Fruit fly (Drosophila melanogaster) whole organism, embryonic: ENCODE data around the gene Pez.

Source experiments
- Blimp-1 ChIP-seq: fragments of 200-800 bp; sonication (Bioruptor generic); optimal IDR thresholded peaks from 3 replicates; lab custom pipeline; 2018; ENCODE audit warnings: missing biosample characterization, missing genetic modification characterization, mild to moderate bottlenecking, moderate library complexity, missing genetic modification reagents
- CG11504 ChIP-seq: fragments of 200-800 bp; sonication (Bioruptor generic); optimal IDR thresholded peaks from 3 replicates; lab custom pipeline; 2019; ENCODE audit warnings: missing biosample characterization, mild to moderate bottlenecking, missing genetic modification characterization, moderate library complexity
- CG12219 ChIP-seq: fragments of 200-800 bp; sonication (Bioruptor generic); optimal IDR thresholded peaks from 3 replicates; lab custom pipeline; 2018; ENCODE audit warnings: missing biosample characterization, mild to moderate bottlenecking, missing genetic modification characterization
- CG12744 ChIP-seq: fragments of 200-800 bp; sonication (Bioruptor generic); optimal IDR thresholded peaks from 2 replicates; lab custom pipeline; 2016; ENCODE audit warnings: missing biosample characterization, missing genetic modification characterization
- CG13296 ChIP-seq: fragments of 200-800 bp; sonication (Bioruptor generic); optimal IDR thresholded peaks from 3 replicates; lab custom pipeline; 2018; ENCODE audit warnings: missing biosample characterization, mild to moderate bottlenecking, missing genetic modification characterization
- CG13894 ChIP-seq: fragments of 200-800 bp; sonication (Bioruptor generic); optimal IDR thresholded peaks from 3 replicates; lab custom pipeline; 2018; ENCODE audit warnings: missing biosample characterization, mild to moderate bottlenecking, missing genetic modification characterization, moderate library complexity
- CG14710 ChIP-seq: fragments of 200-800 bp; sonication (Bioruptor generic); optimal IDR thresholded peaks from 3 replicates; lab custom pipeline; 2019; ENCODE audit warnings: missing biosample characterization, mild to moderate bottlenecking, missing genetic modification characterization, moderate library complexity
- CG15269 ChIP-seq: fragments of 200-800 bp; sonication (Bioruptor generic); optimal IDR thresholded peaks from 2 replicates; lab custom pipeline; 2018; ENCODE audit warnings: missing biosample characterization, mild to moderate bottlenecking, missing genetic modification characterization, moderate library complexity
- CG17385 ChIP-seq: fragments of 200-800 bp; sonication (Bioruptor generic); optimal IDR thresholded peaks from 3 replicates; lab custom pipeline; 2018; ENCODE audit warnings: missing biosample characterization, mild to moderate bottlenecking, missing genetic modification characterization
- CG18262 ChIP-seq: fragments of 200-800 bp; optimal IDR thresholded peaks from 3 replicates; lab custom pipeline; 2019; ENCODE audit warnings: missing biosample characterization, mild to moderate bottlenecking, missing genetic modification characterization, moderate library complexity
- CG18599 ChIP-seq: fragments of 200-800 bp; sonication (Bioruptor generic); optimal IDR thresholded peaks from 3 replicates; lab custom pipeline; 2017; ENCODE audit warnings: missing biosample characterization, missing genetic modification characterization, mild to moderate bottlenecking, moderate library complexity, missing genetic modification reagents
- CG2678 ChIP-seq: fragments of 200-800 bp; sonication (Bioruptor generic); optimal IDR thresholded peaks from 3 replicates; lab custom pipeline; 2019; ENCODE audit warnings: missing biosample characterization, mild to moderate bottlenecking, missing genetic modification characterization, moderate library complexity
- CG2712 ChIP-seq: fragments of 200-800 bp; optimal IDR thresholded peaks from 3 replicates; lab custom pipeline; 2019; ENCODE audit warnings: missing biosample characterization, mild to moderate bottlenecking, missing genetic modification characterization, moderate library complexity
- CG31441 ChIP-seq: fragments of 200-800 bp; sonication (Bioruptor generic); IDR thresholded peaks from 2 replicates; pipeline ENCODE4 v1.3.6; 2022; ENCODE audit warnings: missing biosample characterization, missing genetic modification characterization
- CG3281 ChIP-seq: fragments of 200-800 bp; sonication (Bioruptor generic); optimal IDR thresholded peaks from 3 replicates; lab custom pipeline; 2017; ENCODE audit warnings: missing biosample characterization, mild to moderate bottlenecking, missing genetic modification characterization
- CG34422 ChIP-seq: fragments of 200-800 bp; sonication (Bioruptor generic); IDR thresholded peaks from 3 replicates; pipeline ENCODE4 v1.3.6; 2022; ENCODE audit warnings: missing biosample characterization, missing genetic modification characterization
- CG6175 ChIP-seq: fragments of 200-800 bp; sonication (Bioruptor generic); IDR thresholded peaks from 3 replicates; pipeline ENCODE4 v1.3.6; 2022; ENCODE audit warnings: missing biosample characterization, missing genetic modification characterization
- CG6854 ChIP-seq: fragments of 200-800 bp; sonication (Bioruptor generic); optimal IDR thresholded peaks from 3 replicates; lab custom pipeline; 2017; ENCODE audit warnings: missing biosample characterization, mild to moderate bottlenecking, missing genetic modification characterization
- CG7839 ChIP-seq: fragments of 200-800 bp; sonication (Bioruptor generic); optimal IDR thresholded peaks from 3 replicates; lab custom pipeline; 2018; ENCODE audit warnings: missing biosample characterization, mild to moderate bottlenecking, missing genetic modification characterization, moderate library complexity
- CG8089 ChIP-seq: fragments of 200-800 bp; sonication (Bioruptor generic); optimal IDR thresholded peaks from 3 replicates; lab custom pipeline; 2016; ENCODE audit warnings: missing biosample characterization, missing genetic modification characterization
- CG8290 ChIP-seq, 3 experiments: fragments of 200-800 bp; sonication (Bioruptor generic); optimal IDR thresholded peaks; 2 replicates each; lab custom pipeline; 2016 to 2019; ENCODE audit warnings: missing biosample characterization in 3 of 3, missing genetic modification characterization in 3 of 3, mild to moderate bottlenecking in 2 of 3, moderate library complexity in 1 of 3
- CG8388 ChIP-seq: fragments of 200-800 bp; sonication (Bioruptor generic); optimal IDR thresholded peaks from 2 replicates; lab custom pipeline; 2019; ENCODE audit warnings: missing biosample characterization, mild to moderate bottlenecking, missing genetic modification characterization, moderate library complexity
- CoRest ChIP-seq: fragments of 200-800 bp; sonication (Bioruptor generic); optimal IDR thresholded peaks from 3 replicates; lab custom pipeline; 2018; ENCODE audit warnings: missing biosample characterization, mild to moderate bottlenecking, missing genetic modification characterization, moderate library complexity
- Fer1 ChIP-seq: fragments of 200-800 bp; sonication (Bioruptor generic); optimal IDR thresholded peaks from 2 replicates; lab custom pipeline; 2017; ENCODE audit warnings: missing biosample characterization, mild to moderate bottlenecking, missing genetic modification characterization
- Gug ChIP-seq: fragments of 200-800 bp; sonication (Bioruptor generic); IDR thresholded peaks from 4 replicates; pipeline ENCODE4 v1.3.6; 2022; ENCODE audit warnings: missing biosample characterization, missing genetic modification characterization
- Hr51 ChIP-seq, 2 experiments: fragments of 200-800 bp; sonication (Bioruptor generic); optimal IDR thresholded peaks; 2 replicates in 1 of 2; 3 replicates in 1 of 2; lab custom pipeline; 2016 to 2018; ENCODE audit warnings: missing biosample characterization in 2 of 2, missing genetic modification characterization in 2 of 2, mild to moderate bottlenecking in 1 of 2, moderate library complexity in 1 of 2
- Hr78 ChIP-seq, 2 experiments: fragments of 200-800 bp in 1 of 2; fragments of >200 bp in 1 of 2; sonication (Bioruptor generic) in 1 of 2; optimal IDR thresholded peaks; 2 replicates each; lab custom pipeline; 2017 to 2019; ENCODE audit warnings: missing biosample characterization in 2 of 2, missing genetic modification characterization in 2 of 2, mild to moderate bottlenecking in 1 of 2, moderate library complexity in 1 of 2
- Lim3 ChIP-seq: fragments of 200-800 bp; sonication (Bioruptor generic); IDR thresholded peaks from 2 replicates; pipeline ENCODE4 v1.3.6; 2022; ENCODE audit warnings: missing biosample characterization, missing genetic modification characterization
- Meics ChIP-seq: fragments of 200-800 bp; sonication (Bioruptor generic); optimal IDR thresholded peaks from 2 replicates; lab custom pipeline; 2017; ENCODE audit warnings: missing biosample characterization, mild to moderate bottlenecking, missing genetic modification characterization
- PHDP ChIP-seq: fragments of 200-800 bp; sonication (Bioruptor generic); optimal IDR thresholded peaks from 3 replicates; lab custom pipeline; 2018; ENCODE audit warnings: missing biosample characterization, mild to moderate bottlenecking, missing genetic modification characterization, moderate library complexity
- Ptx1 ChIP-seq: fragments of 200-800 bp; sonication (Bioruptor generic); IDR thresholded peaks from 2 replicates; pipeline ENCODE4 v1.3.6; 2022; ENCODE audit warnings: missing biosample characterization, missing genetic modification characterization
- Sox100B ChIP-seq: fragments of 200-800 bp; sonication (Bioruptor generic); optimal IDR thresholded peaks from 3 replicates; lab custom pipeline; 2018; ENCODE audit warnings: missing biosample characterization, mild to moderate bottlenecking, missing genetic modification characterization
- Sox102F ChIP-seq: fragments of 200-800 bp; sonication (Bioruptor generic); optimal IDR thresholded peaks from 2 replicates; lab custom pipeline; 2018; ENCODE audit warnings: missing biosample characterization, mild to moderate bottlenecking, missing genetic modification characterization, moderate library complexity
- Tbp ChIP-seq: fragments of >200 bp; optimal IDR thresholded peaks from 2 replicates; lab custom pipeline; 2018; ENCODE audit warnings: missing biosample characterization, missing genetic modification characterization
- bsh ChIP-seq, 2 experiments: fragments of 200-800 bp; sonication (Bioruptor generic); optimal IDR thresholded peaks; 2 replicates each; lab custom pipeline; 2017 to 2018; ENCODE audit warnings: mild to moderate bottlenecking in 2 of 2, missing biosample characterization in 2 of 2, missing genetic modification characterization in 2 of 2, moderate library complexity in 1 of 2
- cwo ChIP-seq: fragments of 200-800 bp; sonication (Bioruptor generic); optimal IDR thresholded peaks from 3 replicates; lab custom pipeline; 2017; ENCODE audit warnings: missing biosample characterization, missing genetic modification characterization, mild to moderate bottlenecking, moderate library complexity, missing genetic modification reagents
- esg ChIP-seq: fragments of 200-800 bp; sonication (Bioruptor generic); conservative IDR thresholded peaks from 2 replicates; pipeline ENCODE4 v1.3.6; 2022; ENCODE audit warnings: missing biosample characterization, missing genetic modification characterization
- fd64A ChIP-seq: fragments of 200-800 bp; sonication (Bioruptor generic); optimal IDR thresholded peaks from 3 replicates; lab custom pipeline; 2018; ENCODE audit warnings: missing biosample characterization, mild to moderate bottlenecking, missing genetic modification characterization
- gsb-n ChIP-seq: fragments of 200-800 bp; sonication (Bioruptor generic); optimal IDR thresholded peaks from 3 replicates; lab custom pipeline; 2018; ENCODE audit warnings: missing biosample characterization, mild to moderate bottlenecking, missing genetic modification characterization
- hth ChIP-seq: fragments of >200 bp; optimal IDR thresholded peaks from 2 replicates; lab custom pipeline; 2017; ENCODE audit warnings: inconsistent platforms
- inv ChIP-seq: fragments of 200-800 bp; sonication (Bioruptor generic); IDR thresholded peaks from 2 replicates; pipeline ENCODE4 v1.3.6; 2022; ENCODE audit warnings: missing biosample characterization, missing genetic modification characterization; ENCODE audit not compliant: partially characterized antibody
- onecut ChIP-seq: fragments of 200-800 bp; sonication (Bioruptor generic); IDR thresholded peaks from 2 replicates; pipeline ENCODE4 v1.3.6; 2022; ENCODE audit warnings: missing biosample characterization, missing genetic modification characterization
- pho ChIP-seq: fragments of 200-800 bp; sonication (Bioruptor generic); optimal IDR thresholded peaks from 2 replicates; lab custom pipeline; 2016; ENCODE audit warnings: missing biosample characterization, missing genetic modification characterization
- phol ChIP-seq: fragments of 200-800 bp; sonication (Bioruptor generic); optimal IDR thresholded peaks from 3 replicates; lab custom pipeline; 2018; ENCODE audit warnings: missing biosample characterization, mild to moderate bottlenecking, missing genetic modification characterization, moderate library complexity
- pita ChIP-seq: fragments of 200-800 bp; sonication (Bioruptor generic); optimal IDR thresholded peaks from 2 replicates; lab custom pipeline; 2017; ENCODE audit warnings: missing biosample characterization, mild to moderate bottlenecking, missing genetic modification characterization
- ranshi ChIP-seq: fragments of 200-800 bp; sonication (Bioruptor generic); IDR thresholded peaks from 2 replicates; pipeline ENCODE4 v1.3.6; 2022; ENCODE audit warnings: missing biosample characterization, missing genetic modification characterization
- row ChIP-seq: fragments of 200-800 bp; sonication (Bioruptor generic); IDR thresholded peaks from 3 replicates; pipeline ENCODE4 v1.3.6; 2022; ENCODE audit warnings: missing biosample characterization, missing genetic modification characterization
- slou ChIP-seq: fragments of 200-800 bp; sonication (Bioruptor generic); optimal IDR thresholded peaks from 3 replicates; lab custom pipeline; 2016; ENCODE audit warnings: missing biosample characterization, missing genetic modification characterization
- zen ChIP-seq: fragments of 200-800 bp; sonication (Bioruptor generic); optimal IDR thresholded peaks from 3 replicates; lab custom pipeline; 2018; ENCODE audit warnings: missing biosample characterization, mild to moderate bottlenecking, missing genetic modification characterization, moderate library complexity

The Pez gene

dm6 chr2L:6309879-6310278 lies 28.6 kb downstream of the Pez start (continued):
- TF ChIP-seq cwo (GFP tag; lab: Kevin White, UChicago), result peak; percentile 34
- no peak for TF ChIP-seq slou (GFP tag; lab: Kevin White, UChicago)
- TF ChIP-seq hth (lab: Kevin White, UChicago), result no peak
- no peak for TF ChIP-seq esg (GFP tag; lab: Robert Waterston, UW)
- peak; percentile 22 for TF ChIP-seq Sox100B (GFP tag; lab: Kevin White, UChicago)
- TF ChIP-seq Meics (GFP tag; lab: Kevin White, UChicago), result peak; percentile 12
- peak; percentile 22 for TF ChIP-seq CG14710
- TF ChIP-seq zen (tag; lab: Kevin White, UChicago), result no peak
- peak; percentile 49 for TF ChIP-seq CG2712 (tag; lab: Kevin White, UChicago)
- peak; percentile 71 for TF ChIP-seq CG2678
- TF ChIP-seq Tbp (GFP tag; lab: Kevin White, UChicago), result no peak
- TF ChIP-seq CoRest, result peak; percentile 1
- TF ChIP-seq bsh (GFP tag; optimal IDR thresholded peaks at IDR 0.05; lab: Kevin White, UChicago), result peak in 1 of 2 experiments; percentile 1
- no peak for TF ChIP-seq CG8388 (GFP tag; lab: Kevin White, UChicago)
- TF ChIP-seq Hr78 (GFP tag; optimal IDR thresholded peaks at IDR 0.05; lab: Kevin White, UChicago), result no peak
- TF ChIP-seq onecut (GFP tag; lab: Robert Waterston, UW), result no peak
- peak; percentile 10 for TF ChIP-seq Sox102F (GFP tag; lab: Kevin White, UChicago)
- peak; percentile 11 for TF ChIP-seq CG13296 (GFP tag; lab: Kevin White, UChicago)
- 0 out of 3 replicates have a peak, but pooled peaks have one; percentile 23 for TF ChIP-seq row (GFP tag; lab: Robert Waterston, UW)
- peak; percentile 25 for TF ChIP-seq CG3281 (GFP tag; lab: Kevin White, UChicago)
- TF ChIP-seq CG8089, result no peak
- no peak for TF ChIP-seq ranshi (GFP tag; lab: Robert Waterston, UW)
- no peak for TF ChIP-seq gsb-n (tag; lab: Kevin White, UChicago)
- TF ChIP-seq CG11504 (tag; lab: Kevin White, UChicago), result peak; percentile 50
- no peak for TF ChIP-seq fd64A
- no peak for TF ChIP-seq CG6175
- TF ChIP-seq Ptx1 (GFP tag; lab: Robert Waterston, UW), result 0 out of 2 replicates have a peak, but pooled peaks have one; percentile 14
- no peak for TF ChIP-seq Gug (GFP tag; lab: Robert Waterston, UW)
- no peak for TF ChIP-seq pita (GFP tag; lab: Kevin White, UChicago)
- TF ChIP-seq CG15269 (tag; lab: Kevin White, UChicago), result peak; percentile 5
- TF ChIP-seq phol (tag; lab: Kevin White, UChicago), result peak; percentile 47
- peak; percentile 55 for TF ChIP-seq Blimp-1 (GFP tag; lab: Kevin White, UChicago)
- TF ChIP-seq pho (GFP tag; lab: Kevin White, UChicago), result no peak
- TF ChIP-seq CG12744 (GFP tag; lab: Kevin White, UChicago), result no peak
- TF ChIP-seq Hr51 (GFP tag; optimal IDR thresholded peaks at IDR 0.05; lab: Kevin White, UChicago), result peak in 1 of 2 experiments; percentile 22
- no peak for TF ChIP-seq CG34422 (GFP tag; lab: Robert Waterston, UW)
- TF ChIP-seq CG13894 (tag; lab: Kevin White, UChicago), result no peak
- peak; percentile 34 for TF ChIP-seq Fer1 (GFP tag; lab: Kevin White, UChicago)
- TF ChIP-seq PHDP (tag; lab: Kevin White, UChicago), result no peak
- peak; percentile 46 for TF ChIP-seq CG7839 (tag; lab: Kevin White, UChicago)
- TF ChIP-seq CG18599 (GFP tag; lab: Kevin White, UChicago), result peak; percentile 70
- no peak for TF ChIP-seq CG17385 (GFP tag; lab: Kevin White, UChicago)
- peak; percentile 47 for TF ChIP-seq CG18262
- TF ChIP-seq CG8290 (GFP tag; optimal IDR thresholded peaks at IDR 0.05; lab: Kevin White, UChicago), result no peak
- no peak for TF ChIP-seq CG8290 (tag; optimal IDR thresholded peaks at IDR 0.05; lab: Kevin White, UChicago)
- TF ChIP-seq CG31441 (GFP tag; lab: Robert Waterston, UW), result peak; percentile 63
- TF ChIP-seq inv, result no peak
- no peak for TF ChIP-seq Lim3 (GFP tag; lab: Robert Waterston, UW)
- TF ChIP-seq CG6854, result peak; percentile 29
- TF ChIP-seq CG12219, result no peak
